Worm (Caenorhabditis elegans): ENCODE results near the gene fbxc-15.

ce11 chrII:979135-979534 lies at the start of gene fbxc-15, which contains the start of gene fbxc-17:
- no peak for TF ChIP-seq lir-3 (tag; optimal IDR thresholded peaks at IDR 0.05)
- TF ChIP-seq lin-15B (tag; optimal IDR thresholded peaks at IDR 0.05), result no peak
- no peak for TF ChIP-seq nhr-11 (tag; optimal IDR thresholded peaks at IDR 0.05)
- no peak for TF ChIP-seq lin-13 (GFP tag; optimal IDR thresholded peaks at IDR 0.05)
